Fruit fly (Drosophila melanogaster): ENCODE results near the gene CG13933.

CG13933 gene

dm6 chr3L:1730873-1731272 is 44.1 kb downstream of the CG13933 start, which contains the start of gene drpr (continued):
- TF ChIP-seq abd-A (tag; optimal IDR thresholded peaks at IDR 0.05), result peak; percentile 42
- TF ChIP-seq CG7987 (GFP tag; optimal IDR thresholded peaks at IDR 0.05), result peak; percentile 62
- peak; percentile 61; the same call in 2 of the 3 replicates for TF ChIP-seq ci (GFP tag; IDR thresholded peaks at IDR 0.05)
- no peak for TF ChIP-seq Opbp (GFP tag; IDR thresholded peaks at IDR 0.05; ENCODE audit: partially characterized antibody)
- TF ChIP-seq sens (GFP tag), result peak; percentile 84
- peak; percentile 40 for TF ChIP-seq CoRest (tag; optimal IDR thresholded peaks at IDR 0.05)
- no peak for TF ChIP-seq vfl (GFP tag; optimal IDR thresholded peaks at IDR 0.05)
- no peak for TF ChIP-seq CG11093 (GFP tag; IDR thresholded peaks at IDR 0.05)
- TF ChIP-seq CG10274 (GFP tag; optimal IDR thresholded peaks at IDR 0.05), result no peak
- TF ChIP-seq Atf6 (GFP tag; IDR thresholded peaks at IDR 0.05), result no peak
- TF ChIP-seq CG4854 (GFP tag; optimal IDR thresholded peaks at IDR 0.05), result no peak
- TF ChIP-seq ems (GFP tag; optimal IDR thresholded peaks at IDR 0.05), result no peak
- TF ChIP-seq nmo (GFP tag; optimal IDR thresholded peaks at IDR 0.05), result peak; percentile 36
- TF ChIP-seq H2.0 (GFP tag; IDR thresholded peaks at IDR 0.05), result no peak
- no peak for TF ChIP-seq Optix (GFP tag; IDR thresholded peaks at IDR 0.05)
- TF ChIP-seq CG6765 (GFP tag; optimal IDR thresholded peaks at IDR 0.05), result peak; percentile 48
- no peak for TF ChIP-seq sqz (GFP tag; optimal IDR thresholded peaks at IDR 0.05)
- no peak for TF ChIP-seq cwo (GFP tag; optimal IDR thresholded peaks at IDR 0.05)
- peak; percentile 46; the same call in 1 of the 2 replicates for TF ChIP-seq CG42726 (GFP tag; IDR thresholded peaks at IDR 0.05; ENCODE audit: partially characterized antibody)
- no peak for TF ChIP-seq CG3065 (GFP tag; optimal IDR thresholded peaks at IDR 0.05)
- TF ChIP-seq bbx (GFP tag; IDR thresholded peaks at IDR 0.05; ENCODE audit: partially characterized antibody), result peak; percentile 66
- no peak for TF ChIP-seq CG4820 (GFP tag; optimal IDR thresholded peaks at IDR 0.05)
- TF ChIP-seq CG4707 (GFP tag; optimal IDR thresholded peaks at IDR 0.05), result peak; percentile 54
- no peak for TF ChIP-seq hkb (optimal IDR thresholded peaks at IDR 0.05)
- no peak for TF ChIP-seq hkb (GFP tag; IDR thresholded peaks at IDR 0.05)
- no peak for TF ChIP-seq prd (optimal IDR thresholded peaks at IDR 0.05)
- TF ChIP-seq prd (GFP tag; IDR thresholded peaks at IDR 0.05), result no peak
- no peak for TF ChIP-seq CG30403 (GFP tag; optimal IDR thresholded peaks at IDR 0.05)
- TF ChIP-seq Med (GFP tag), result peak; percentile 90
- TF ChIP-seq zfh1 (GFP tag; IDR thresholded peaks at IDR 0.05), result 0 out of 3 replicates have a peak, but pooled peaks have one; percentile 10
- TF ChIP-seq oc (tag; optimal IDR thresholded peaks at IDR 0.05), result no peak
- no peak for TF ChIP-seq B-H1 (GFP tag; IDR thresholded peaks at IDR 0.05)
- peak; percentile 43 for TF ChIP-seq nau (GFP tag; optimal IDR thresholded peaks at IDR 0.05)
- TF ChIP-seq CG2116 (GFP tag; optimal IDR thresholded peaks at IDR 0.05), result peak; percentile 46
- TF ChIP-seq Ets65A (GFP tag), result no peak
- peak; percentile 10; the same call in 1 of the 2 replicates for TF ChIP-seq Rfx (GFP tag; IDR thresholded peaks at IDR 0.05)
- no peak for TF ChIP-seq Xbp1 (GFP tag; optimal IDR thresholded peaks at IDR 0.05)
- TF ChIP-seq dysf (GFP tag; IDR thresholded peaks at IDR 0.05), result no peak
- TF ChIP-seq CG15479 (GFP tag; optimal IDR thresholded peaks at IDR 0.05), result no peak
- no peak for TF ChIP-seq CG18476 (GFP tag; optimal IDR thresholded peaks at IDR 0.05)
- TF ChIP-seq tll (GFP tag; optimal IDR thresholded peaks at IDR 0.05), result no peak
- no peak for TF ChIP-seq CG10209 (GFP tag; optimal IDR thresholded peaks at IDR 0.05)
- TF ChIP-seq Spps (tag; optimal IDR thresholded peaks at IDR 0.05), result no peak
- no peak for TF ChIP-seq CG13424 (tag; optimal IDR thresholded peaks at IDR 0.05)
- no peak for TF ChIP-seq CG6254 (GFP tag; optimal IDR thresholded peaks at IDR 0.05)
- no peak for TF ChIP-seq lilli (GFP tag; optimal IDR thresholded peaks at IDR 0.05)
- TF ChIP-seq Ptx1 (GFP tag; IDR thresholded peaks at IDR 0.05), result no peak
- TF ChIP-seq CG17829 (tag; optimal IDR thresholded peaks at IDR 0.05), result peak; percentile 58
- TF ChIP-seq lmd (GFP tag; IDR thresholded peaks at IDR 0.05), result no peak
- TF ChIP-seq CG34376 (GFP tag; optimal IDR thresholded peaks at IDR 0.05), result peak; percentile 13
- peak; percentile 94 for TF ChIP-seq gfzf (GFP tag; optimal IDR thresholded peaks at IDR 0.05)
- TF ChIP-seq CG12236 (GFP tag; optimal IDR thresholded peaks at IDR 0.05), result no peak
